Worm (Caenorhabditis elegans) whole organism, L2 larva: ENCODE data around the gene C47A4.3.

Experiments used
- F13H6.1 ChIP-seq: sonication (generic microtip); optimal IDR thresholded peaks from 2 replicates; lab custom pipeline; 2016; ENCODE audit warnings: missing genetic modification characterization, missing compliant biosample characterization
- R02D3.7 ChIP-seq: fragments of 150-350 bp; optimal IDR thresholded peaks from 2 replicates; lab custom pipeline; 2014; ENCODE audit warnings: missing biosample characterization, missing genetic modification characterization
- Y55F3AM.14 ChIP-seq: fragments of 200-800 bp; sonication (Bioruptor generic); optimal IDR thresholded peaks from 2 replicates; lab custom pipeline; 2018; ENCODE audit warnings: mild to moderate bottlenecking, missing genetic modification characterization, missing compliant biosample characterization
- ZK546.5 ChIP-seq: sonication (generic microtip); optimal IDR thresholded peaks from 2 replicates; lab custom pipeline; 2017; ENCODE audit warnings: missing biosample characterization, missing genetic modification characterization
- alr-1 ChIP-seq: fragments of 150-350 bp; optimal IDR thresholded peaks from 2 replicates; lab custom pipeline; 2014; ENCODE audit warnings: missing biosample characterization, missing genetic modification characterization
- aly-2 ChIP-seq: fragments of 150-350 bp; optimal IDR thresholded peaks from 2 replicates; lab custom pipeline; 2014; ENCODE audit warnings: missing biosample characterization, missing genetic modification characterization
- ama-1 ChIP-seq: fragments of 150-350 bp; optimal IDR thresholded peaks from 2 replicates; lab custom pipeline; 2018; ENCODE audit warnings: inconsistent platforms
- blmp-1 ChIP-seq: sonication (generic microtip); optimal IDR thresholded peaks from 2 replicates; lab custom pipeline; 2017; ENCODE audit warnings: missing genetic modification characterization, mild to moderate bottlenecking, missing compliant biosample characterization, antibody characterized with exemption, moderate library complexity; ENCODE audit not compliant: insufficient read depth
- ceh-16 ChIP-seq: fragments of 150-350 bp; optimal IDR thresholded peaks from 2 replicates; lab custom pipeline; 2014; ENCODE audit warnings: missing biosample characterization, missing genetic modification characterization
- ceh-82 ChIP-seq: fragments of 150-350 bp; optimal IDR thresholded peaks from 2 replicates; lab custom pipeline; 2014; ENCODE audit warnings: missing biosample characterization, missing genetic modification characterization
- crh-2 ChIP-seq: sonication (generic microtip); optimal IDR thresholded peaks from 2 replicates; lab custom pipeline; 2017; ENCODE audit warnings: missing biosample characterization, missing genetic modification characterization
- dmd-4 ChIP-seq: sonication (generic microtip); optimal IDR thresholded peaks from 2 replicates; lab custom pipeline; 2017; ENCODE audit warnings: missing biosample characterization, missing genetic modification characterization
- elt-1 ChIP-seq: fragments of 150-350 bp; optimal IDR thresholded peaks from 2 replicates; lab custom pipeline; 2014; ENCODE audit warnings: missing biosample characterization, missing genetic modification characterization
- fos-1 ChIP-seq: fragments of 150-350 bp; optimal IDR thresholded peaks from 2 replicates; lab custom pipeline; 2014; ENCODE audit warnings: missing biosample characterization, missing genetic modification characterization
- gmeb-1 ChIP-seq: fragments of 150-350 bp; optimal IDR thresholded peaks from 2 replicates; lab custom pipeline; 2014; ENCODE audit warnings: missing biosample characterization, missing genetic modification characterization
- lin-11 ChIP-seq: fragments of 150-350 bp; sonication (generic microtip); optimal IDR thresholded peaks from 2 replicates; lab custom pipeline; 2014; ENCODE audit warnings: missing biosample characterization, missing genetic modification characterization, inconsistent platforms, mixed read lengths
- mab-5 ChIP-seq: fragments of 150-350 bp; optimal IDR thresholded peaks from 2 replicates; lab custom pipeline; 2014; ENCODE audit warnings: missing biosample characterization, missing genetic modification characterization
- nhr-11 ChIP-seq: fragments of 150-350 bp; optimal IDR thresholded peaks from 2 replicates; lab custom pipeline; 2014; ENCODE audit warnings: missing biosample characterization, missing genetic modification characterization
- nhr-129 ChIP-seq: fragments of 150-350 bp; optimal IDR thresholded peaks from 2 replicates; lab custom pipeline; 2014; ENCODE audit warnings: missing biosample characterization, missing genetic modification characterization
- nhr-21 ChIP-seq: fragments of 150-350 bp; optimal IDR thresholded peaks from 2 replicates; lab custom pipeline; 2014; ENCODE audit warnings: missing biosample characterization, missing genetic modification characterization
- nhr-23 ChIP-seq: fragments of 150-350 bp; optimal IDR thresholded peaks from 2 replicates; lab custom pipeline; 2014; ENCODE audit warnings: missing biosample characterization, missing genetic modification reagents, missing genetic modification characterization
- nhr-25 ChIP-seq: fragments of 150-350 bp; sonication (generic microtip); optimal IDR thresholded peaks from 3 replicates; lab custom pipeline; 2014; ENCODE audit warnings: missing biosample characterization, missing genetic modification characterization
- nhr-6 ChIP-seq: fragments of 150-350 bp; optimal IDR thresholded peaks from 2 replicates; lab custom pipeline; 2014; ENCODE audit warnings: missing biosample characterization, missing genetic modification characterization
- nhr-77 ChIP-seq: fragments of 150-350 bp; optimal IDR thresholded peaks from 2 replicates; lab custom pipeline; 2014; ENCODE audit warnings: missing biosample characterization, missing genetic modification characterization
- peb-1 ChIP-seq: fragments of 150-350 bp; optimal IDR thresholded peaks from 2 replicates; lab custom pipeline; 2014; ENCODE audit warnings: missing biosample characterization, missing genetic modification characterization
- sem-4 ChIP-seq: fragments of 150-350 bp; optimal IDR thresholded peaks from 2 replicates; lab custom pipeline; 2014; ENCODE audit warnings: missing biosample characterization, missing genetic modification reagents, missing genetic modification characterization
- skn-1 ChIP-seq: sonication (generic microtip); optimal IDR thresholded peaks from 2 replicates; lab custom pipeline; 2017; ENCODE audit warnings: missing biosample characterization, missing genetic modification characterization
- sma-3 ChIP-seq: sonication (generic microtip); optimal IDR thresholded peaks from 2 replicates; lab custom pipeline; 2016; ENCODE audit warnings: missing genetic modification reagents, missing genetic modification characterization, missing compliant biosample characterization
- sma-9 ChIP-seq, 2 experiments: fragments of 150-350 bp in 1 of 2; sonication (generic microtip) in 1 of 2; optimal IDR thresholded peaks; 2 replicates each; lab custom pipeline; 2014 to 2016; ENCODE audit warnings: missing genetic modification characterization in 2 of 2, mild to moderate bottlenecking in 1 of 2, missing biosample characterization in 1 of 2, missing compliant biosample characterization in 1 of 2, missing genetic modification reagents in 1 of 2, moderate library complexity in 1 of 2
- snpc-4 ChIP-seq: fragments of 150-350 bp; optimal IDR thresholded peaks from 2 replicates; lab custom pipeline; 2014; ENCODE audit warnings: missing biosample characterization, missing genetic modification characterization
- unc-39 ChIP-seq: fragments of 150-350 bp; optimal IDR thresholded peaks from 2 replicates; lab custom pipeline; 2014; ENCODE audit warnings: missing biosample characterization, missing genetic modification characterization
- unc-55 ChIP-seq: fragments of 150-350 bp; sonication (generic microtip); optimal IDR thresholded peaks from 3 replicates; lab custom pipeline; 2014; ENCODE audit warnings: missing biosample characterization, missing genetic modification reagents, missing genetic modification characterization
- ztf-11 ChIP-seq: sonication (generic microtip); optimal IDR thresholded peaks from 2 replicates; lab custom pipeline; 2017; ENCODE audit warnings: missing biosample characterization, missing genetic modification characterization
- ztf-4 ChIP-seq: fragments of 150-350 bp; optimal IDR thresholded peaks from 2 replicates; lab custom pipeline; 2014; ENCODE audit warnings: missing biosample characterization, missing genetic modification characterization

Gene C47A4.3

DNA sequence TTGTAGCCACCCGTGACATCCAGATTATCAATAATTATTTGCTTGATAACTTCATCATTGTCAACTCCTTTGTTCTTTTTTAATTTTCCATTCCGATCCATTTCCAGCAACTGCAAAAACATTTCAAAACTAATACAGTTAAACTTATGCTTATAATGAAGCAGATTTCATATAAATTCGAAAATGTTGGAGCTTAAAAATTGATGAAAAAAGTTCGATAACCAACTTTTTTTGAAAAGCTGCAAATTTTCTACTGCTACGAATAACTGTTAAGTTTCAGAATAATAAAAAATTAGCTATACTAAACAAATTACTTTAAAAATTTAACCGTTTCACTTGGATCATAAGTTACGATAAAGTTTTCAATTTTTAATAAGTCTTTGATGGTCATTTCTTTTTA, 25.9 kb downstream of the C47A4.3 start, which contains the start of gene C47A4.1:
Gene C47A4.1, minus strand, starts transcription at position 101 of the 400 bp plus-strand sequence.
- no peak for TF ChIP-seq nhr-21 (tag; lab: Kevin White, UChicago)
- TF ChIP-seq crh-2 = no peak
- no peak for TF ChIP-seq lin-11 (tag; lab: Kevin White, UChicago)
- TF ChIP-seq nhr-11 (tag; lab: Kevin White, UChicago) = no peak
- no peak for TF ChIP-seq peb-1 (tag; lab: Kevin White, UChicago)
- TF ChIP-seq sem-4 (tag; lab: Kevin White, UChicago) = no peak
- TF ChIP-seq nhr-77 (tag; lab: Kevin White, UChicago) = no peak
- TF ChIP-seq blmp-1 (tag; lab: Kevin White, UChicago) = no peak
- TF ChIP-seq ztf-11 (tag; lab: Kevin White, UChicago) = no peak
- TF ChIP-seq ceh-16 = no peak
- TF ChIP-seq alr-1 (tag; lab: Kevin White, UChicago) = no peak
- TF ChIP-seq unc-55 (GFP tag; lab: Kevin White, UChicago) = no peak
- no peak for TF ChIP-seq ztf-4 (tag; lab: Kevin White, UChicago)
- no peak for TF ChIP-seq ceh-82 (tag; lab: Kevin White, UChicago)
- TF ChIP-seq ZK546.5 = no peak
- no peak for TF ChIP-seq R02D3.7 (tag; lab: Kevin White, UChicago)
- TF ChIP-seq sma-9 (GFP tag; optimal IDR thresholded peaks at IDR 0.05; lab: Kevin White, UChicago) = no peak
- no peak for TF ChIP-seq sma-9 (tag; optimal IDR thresholded peaks at IDR 0.05; lab: Kevin White, UChicago)

- TF ChIP-seq Y55F3AM.14 = no peak
- TF ChIP-seq unc-39 (tag; lab: Kevin White, UChicago) = no peak
- no peak for TF ChIP-seq nhr-21 (tag; lab: Kevin White, UChicago)
- TF ChIP-seq nhr-6 (tag; lab: Kevin White, UChicago) = no peak
- TF ChIP-seq mab-5 (tag; lab: Kevin White, UChicago) = no peak
- no peak for TF ChIP-seq snpc-4
- TF ChIP-seq ZK546.5 = no peak
- TF ChIP-seq elt-1 (tag; lab: Kevin White, UChicago) = no peak
- TF ChIP-seq skn-1 (tag; lab: Kevin White, UChicago) = no peak
- TF ChIP-seq, all 48 proteins: peak for 0
These were observed 31.8 kb downstream of the C47A4.3 start for ce11 chrIV:13710367-13710766.

- TF ChIP-seq dmd-4 (no peak), sma-9 (GFP tag; optimal IDR thresholded peaks at IDR 0.05; lab: Kevin White, UChicago) (no peak), sma-9 (tag; optimal IDR thresholded peaks at IDR 0.05; lab: Kevin White, UChicago) (no peak), nhr-6 (tag; lab: Kevin White, UChicago) (no peak), nhr-25 (tag; lab: Kevin White, UChicago) (no peak), nhr-23 (tag; lab: Kevin White, UChicago) (no peak), ztf-11 (tag; lab: Kevin White, UChicago) (no peak), aly-2 (tag; lab: Kevin White, UChicago) (no peak), ceh-82 (tag; lab: Kevin White, UChicago) (no peak), sem-4 (tag; lab: Kevin White, UChicago) (no peak), unc-39 (tag; lab: Kevin White, UChicago) (no peak), nhr-129 (no peak), ZK546.5 (no peak), Y55F3AM.14 (no peak), nhr-77 (tag; lab: Kevin White, UChicago) (no peak)
These were observed 33.0 kb downstream of the C47A4.3 start for ce11 chrIV:13709069-13709640.

DNA sequence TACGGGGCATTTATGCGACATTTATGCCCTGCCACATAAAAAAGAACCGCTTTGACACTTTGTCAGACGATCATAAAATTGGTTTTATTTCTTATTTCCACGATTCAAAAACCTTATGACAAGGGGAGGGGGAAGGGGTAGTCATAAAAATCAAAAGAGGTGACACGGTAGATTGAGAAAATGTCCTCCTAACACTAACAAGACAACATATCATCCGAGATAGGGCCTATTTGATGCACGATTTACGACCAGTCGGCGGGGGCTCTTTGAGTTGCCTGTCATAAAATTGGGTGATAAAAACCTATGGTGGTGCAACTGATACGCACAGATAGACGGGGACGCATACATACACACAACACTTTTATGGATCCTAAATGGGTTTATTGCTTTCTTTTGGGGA, 34.2 kb downstream of the C47A4.3 start:
- TF ChIP-seq nhr-23 (tag; lab: Kevin White, UChicago) (no peak), ceh-16 (no peak), ama-1 (lab: Kevin White, UChicago) (no peak), sma-3 (GFP tag; lab: Kevin White, UChicago) (peak; percentile 8), crh-2 (peak; percentile 64), fos-1 (tag; lab: Kevin White, UChicago) (peak; percentile 60), F13H6.1 (tag; lab: Kevin White, UChicago) (peak; percentile 40), nhr-129 (peak; percentile 48), gmeb-1 (tag; lab: Kevin White, UChicago) (peak; percentile 21)
